Worm (Caenorhabditis elegans) whole organism, L2 larva: ENCODE measurements around the gene C25E10.7.

Experiments
- R02D3.7 ChIP-seq: fragments of 150-350 bp; optimal IDR thresholded peaks from 2 replicates; lab custom pipeline; 2014; ENCODE audit warnings: missing biosample characterization, missing genetic modification characterization
- ceh-82 ChIP-seq: fragments of 150-350 bp; optimal IDR thresholded peaks from 2 replicates; lab custom pipeline; 2014; ENCODE audit warnings: missing biosample characterization, missing genetic modification characterization
- dmd-4 ChIP-seq: sonication (generic microtip); optimal IDR thresholded peaks from 2 replicates; lab custom pipeline; 2017; ENCODE audit warnings: missing biosample characterization, missing genetic modification characterization
- fos-1 ChIP-seq: fragments of 150-350 bp; optimal IDR thresholded peaks from 2 replicates; lab custom pipeline; 2014; ENCODE audit warnings: missing biosample characterization, missing genetic modification characterization
- lin-13 ChIP-seq: fragments of 150-350 bp; optimal IDR thresholded peaks from 2 replicates; lab custom pipeline; 2014; ENCODE audit warnings: missing biosample characterization, missing genetic modification reagents, missing genetic modification characterization
- mdl-1 ChIP-seq, 2 experiments: fragments of 150-350 bp in 1 of 2; sonication (generic microtip) in 1 of 2; optimal IDR thresholded peaks; 2 replicates each; lab custom pipeline; 2017; ENCODE audit warnings: missing biosample characterization in 2 of 2, missing genetic modification characterization in 2 of 2
- nhr-10 ChIP-seq: sonication (generic microtip); optimal IDR thresholded peaks from 2 replicates; lab custom pipeline; 2017; ENCODE audit warnings: missing biosample characterization, missing genetic modification characterization
- nhr-11 ChIP-seq: fragments of 150-350 bp; optimal IDR thresholded peaks from 2 replicates; lab custom pipeline; 2014; ENCODE audit warnings: missing biosample characterization, missing genetic modification characterization
- nhr-129 ChIP-seq: fragments of 150-350 bp; optimal IDR thresholded peaks from 2 replicates; lab custom pipeline; 2014; ENCODE audit warnings: missing biosample characterization, missing genetic modification characterization
- nhr-77 ChIP-seq: fragments of 150-350 bp; optimal IDR thresholded peaks from 2 replicates; lab custom pipeline; 2014; ENCODE audit warnings: missing biosample characterization, missing genetic modification characterization
- unc-39 ChIP-seq: fragments of 150-350 bp; optimal IDR thresholded peaks from 2 replicates; lab custom pipeline; 2014; ENCODE audit warnings: missing biosample characterization, missing genetic modification characterization

- TF ChIP-seq nhr-77 (tag; lab: Kevin White, UChicago) (no peak), nhr-11 (no peak), mdl-1 (tag; optimal IDR thresholded peaks at IDR 0.05; lab: Kevin White, UChicago) (no peak), unc-39 (no peak), R02D3.7 (no peak), nhr-129 (tag; lab: Kevin White, UChicago) (no peak), fos-1 (tag; lab: Kevin White, UChicago) (no peak), dmd-4 (tag; lab: Kevin White, UChicago) (no peak), ceh-82 (tag; lab: Kevin White, UChicago) (no peak), lin-13 (GFP tag; lab: Kevin White, UChicago) (no peak), nhr-10 (tag; lab: Kevin White, UChicago) (no peak)
Measured at ce11 chrV:9067678-9068077, 16.7 kb upstream of the C25E10.7 start, which contains the start of gene fip-2.
